Worm (Caenorhabditis elegans) whole organism, L1 larva: ENCODE results near the gene F54F2.7.
A peak's percentile ranks its signal among the peaks of the same experiment; 100 is the strongest.

ENCODE experiments used
- C34B4.2 ChIP-seq: sonication (generic microtip); optimal IDR thresholded peaks from 2 replicates; lab custom pipeline; 2017; ENCODE audit warnings: mild to moderate bottlenecking, missing genetic modification characterization, missing compliant biosample characterization
- F16B12.6 ChIP-seq: fragments of 150-350 bp; optimal IDR thresholded peaks from 2 replicates; lab custom pipeline; 2014; ENCODE audit warnings: missing biosample characterization, missing genetic modification characterization
- aha-1 ChIP-seq: fragments of 150-350 bp; optimal IDR thresholded peaks from 2 replicates; lab custom pipeline; 2014; ENCODE audit warnings: missing biosample characterization, missing genetic modification characterization
- alr-1 ChIP-seq: fragments of 200-800 bp; sonication (Bioruptor generic); optimal IDR thresholded peaks from 2 replicates; lab custom pipeline; 2018; ENCODE audit warnings: borderline replicate concordance, mild to moderate bottlenecking, missing genetic modification characterization, missing compliant biosample characterization
- aly-2 ChIP-seq: fragments of 150-350 bp; optimal IDR thresholded peaks from 2 replicates; lab custom pipeline; 2014; ENCODE audit warnings: missing biosample characterization, missing genetic modification characterization
- ceh-8 ChIP-seq: fragments of 200-800 bp; sonication (Bioruptor generic); optimal IDR thresholded peaks from 2 replicates; lab custom pipeline; 2018; ENCODE audit warnings: mild to moderate bottlenecking, missing genetic modification characterization, moderate library complexity, missing compliant biosample characterization
- ceh-82 ChIP-seq, 3 experiments: fragments of 150-350 bp in 1 of 3; sonication (generic microtip) in 2 of 3; optimal IDR thresholded peaks; 2 replicates each; lab custom pipeline; 2014 to 2017; ENCODE audit warnings: missing biosample characterization in 3 of 3, missing genetic modification characterization in 3 of 3
- ceh-88 ChIP-seq: fragments of 200-800 bp; sonication (Bioruptor generic); IDR thresholded peaks from 2 replicates; pipeline ENCODE4 v1.3.6; 2022; ENCODE audit warnings: missing genetic modification characterization, missing compliant biosample characterization
- ceh-90 ChIP-seq: sonication (generic microtip); optimal IDR thresholded peaks from 2 replicates; lab custom pipeline; 2016; ENCODE audit warnings: missing genetic modification characterization, missing compliant biosample characterization
- ces-1 ChIP-seq: fragments of 150-350 bp; optimal IDR thresholded peaks from 2 replicates; lab custom pipeline; 2014; ENCODE audit warnings: missing biosample characterization, missing genetic modification reagents, missing genetic modification characterization
- efl-3 ChIP-seq: fragments of 200-800 bp; sonication (Bioruptor generic); optimal IDR thresholded peaks from 2 replicates; lab custom pipeline; 2018; ENCODE audit warnings: mild to moderate bottlenecking, missing genetic modification characterization, missing compliant biosample characterization
- egl-13 ChIP-seq: sonication (generic microtip); optimal IDR thresholded peaks from 2 replicates; lab custom pipeline; 2016; ENCODE audit warnings: missing genotype, missing genetic modification reagents, missing genetic modification characterization, missing compliant biosample characterization
- egl-27 ChIP-seq, 2 experiments: fragments of 150-350 bp in 1 of 2; sonication (generic microtip); optimal IDR thresholded peaks; 3 replicates each; lab custom pipeline; 2017 to 2018; ENCODE audit warnings: missing biosample characterization in 2 of 2, missing genetic modification characterization in 2 of 2, missing genetic modification reagents in 2 of 2
- elt-2 ChIP-seq: sonication (generic microtip); optimal IDR thresholded peaks from 2 replicates; lab custom pipeline; 2016; ENCODE audit warnings: missing genetic modification characterization, mild to moderate bottlenecking, inconsistent platforms, missing compliant biosample characterization, missing genetic modification reagents
- ets-5 ChIP-seq: fragments of 200-800 bp; sonication (Bioruptor generic); IDR thresholded peaks from 2 replicates; pipeline ENCODE4 v1.3.6; 2022; ENCODE audit warnings: missing genetic modification characterization, missing compliant biosample characterization
- fkh-10 ChIP-seq: sonication (generic microtip); optimal IDR thresholded peaks from 2 replicates; lab custom pipeline; 2017; ENCODE audit warnings: missing biosample characterization, missing genetic modification reagents, missing genetic modification characterization
- fkh-4 ChIP-seq: sonication (generic microtip); optimal IDR thresholded peaks from 2 replicates; lab custom pipeline; 2016; ENCODE audit warnings: missing compliant biosample characterization, missing genetic modification characterization, borderline replicate concordance
- fkh-8 ChIP-seq: sonication (generic microtip); optimal IDR thresholded peaks from 2 replicates; lab custom pipeline; 2016; ENCODE audit warnings: mild to moderate bottlenecking, missing genetic modification characterization, missing compliant biosample characterization
- fos-1 ChIP-seq: fragments of 150-350 bp; optimal IDR thresholded peaks from 2 replicates; lab custom pipeline; 2014; ENCODE audit warnings: missing biosample characterization, missing genetic modification characterization
- grh-1 ChIP-seq: fragments of 200-800 bp; sonication (Bioruptor generic); IDR thresholded peaks from 2 replicates; pipeline ENCODE4 v1.3.6; 2022; ENCODE audit warnings: missing genetic modification reagents, missing genetic modification characterization, missing compliant biosample characterization
- hlh-17 ChIP-seq: fragments of 200-800 bp; sonication (Bioruptor generic); optimal IDR thresholded peaks from 2 replicates; lab custom pipeline; 2018; ENCODE audit warnings: missing genetic modification characterization, mild to moderate bottlenecking, missing compliant biosample characterization, moderate library complexity, borderline replicate concordance
- irx-1 ChIP-seq: sonication (generic microtip); optimal IDR thresholded peaks from 2 replicates; lab custom pipeline; 2016; ENCODE audit warnings: missing genetic modification characterization, missing compliant biosample characterization
- isw-1 ChIP-seq: fragments of 200-800 bp; sonication (Bioruptor generic); IDR thresholded peaks from 2 replicates; pipeline ENCODE4 v1.3.6; 2022; ENCODE audit warnings: missing genetic modification characterization, missing compliant biosample characterization
- jun-1 ChIP-seq: fragments of 150-350 bp; optimal IDR thresholded peaks from 2 replicates; lab custom pipeline; 2014; ENCODE audit warnings: missing biosample characterization, missing genetic modification reagents, missing genetic modification characterization
- lin-13 ChIP-seq: fragments of 150-350 bp; optimal IDR thresholded peaks from 2 replicates; lab custom pipeline; 2014; ENCODE audit warnings: missing biosample characterization, missing genetic modification reagents, missing genetic modification characterization
- lin-14 ChIP-seq: fragments of 200-800 bp; sonication (Bioruptor generic); optimal IDR thresholded peaks from 2 replicates; lab custom pipeline; 2018; ENCODE audit warnings: mild to moderate bottlenecking, missing genetic modification characterization, moderate library complexity, missing compliant biosample characterization
- lin-15B ChIP-seq: fragments of 150-350 bp; sonication (generic microtip); optimal IDR thresholded peaks from 3 replicates; lab custom pipeline; 2014; ENCODE audit warnings: missing biosample characterization, missing genetic modification characterization
- lin-35 ChIP-seq, 2 experiments: fragments of 150-350 bp; optimal IDR thresholded peaks; 2 replicates each; lab custom pipeline; 2014; ENCODE audit warnings: missing biosample characterization in 2 of 2, missing genetic modification characterization in 2 of 2, missing genetic modification reagents in 2 of 2
- lin-39 ChIP-seq: fragments of 150-350 bp; optimal IDR thresholded peaks from 2 replicates; lab custom pipeline; 2014; ENCODE audit warnings: missing biosample characterization, missing genetic modification reagents, missing genetic modification characterization
- lsy-2 ChIP-seq, 2 experiments: fragments of 150-350 bp; optimal IDR thresholded peaks; 2 replicates each; lab custom pipeline; 2014; ENCODE audit warnings: missing biosample characterization in 2 of 2, missing genetic modification characterization in 2 of 2
- mab-9 ChIP-seq: fragments of 200-800 bp; sonication (Bioruptor generic); IDR thresholded peaks from 2 replicates; pipeline ENCODE4 v1.3.6; 2022; ENCODE audit warnings: missing genetic modification reagents, missing genetic modification characterization, missing compliant biosample characterization
- mef-2 ChIP-seq: fragments of 150-350 bp; optimal IDR thresholded peaks from 2 replicates; lab custom pipeline; 2014; ENCODE audit warnings: missing biosample characterization, missing genetic modification characterization
- nhr-12 ChIP-seq: sonication (generic microtip); optimal IDR thresholded peaks from 2 replicates; lab custom pipeline; 2017; ENCODE audit warnings: missing biosample characterization, missing genetic modification characterization
- nhr-20 ChIP-seq: sonication (generic microtip); optimal IDR thresholded peaks from 2 replicates; lab custom pipeline; 2016; ENCODE audit warnings: mild to moderate bottlenecking, missing genetic modification characterization, missing compliant biosample characterization
- nhr-237 ChIP-seq: fragments of 150-350 bp; optimal IDR thresholded peaks from 2 replicates; lab custom pipeline; 2014; ENCODE audit warnings: missing biosample characterization, missing genetic modification characterization
- nhr-71 ChIP-seq: sonication (generic microtip); optimal IDR thresholded peaks from 2 replicates; lab custom pipeline; 2016; ENCODE audit warnings: mild to moderate bottlenecking, missing genetic modification characterization, moderate library complexity, missing compliant biosample characterization
- nhr-77 ChIP-seq: fragments of 150-350 bp; optimal IDR thresholded peaks from 2 replicates; lab custom pipeline; 2014; ENCODE audit warnings: missing biosample characterization, missing genetic modification characterization
- pax-3 ChIP-seq: fragments of 200-800 bp; sonication (Bioruptor generic); optimal IDR thresholded peaks from 2 replicates; lab custom pipeline; 2018; ENCODE audit warnings: mild to moderate bottlenecking, missing genetic modification characterization, moderate library complexity, missing compliant biosample characterization
- skn-1 ChIP-seq: fragments of 150-350 bp; optimal IDR thresholded peaks from 2 replicates; lab custom pipeline; 2014; ENCODE audit warnings: missing biosample characterization, missing genetic modification characterization
- snpc-4 ChIP-seq: fragments of 150-350 bp; optimal IDR thresholded peaks from 2 replicates; lab custom pipeline; 2014; ENCODE audit warnings: missing biosample characterization, missing genetic modification characterization
- sox-4 ChIP-seq: sonication (generic microtip); optimal IDR thresholded peaks from 2 replicates; lab custom pipeline; 2016; ENCODE audit warnings: missing genetic modification characterization, missing compliant biosample characterization
- sptf-1 ChIP-seq: fragments of 150-350 bp; optimal IDR thresholded peaks from 2 replicates; lab custom pipeline; 2014; ENCODE audit warnings: missing biosample characterization, missing genetic modification characterization
- sup-37 ChIP-seq: fragments of 200-800 bp; sonication (Bioruptor generic); optimal IDR thresholded peaks from 2 replicates; lab custom pipeline; 2018; ENCODE audit warnings: mild to moderate bottlenecking, missing genetic modification characterization, missing compliant biosample characterization
- swsn-7 ChIP-seq: sonication (generic microtip); optimal IDR thresholded peaks from 2 replicates; lab custom pipeline; 2016; ENCODE audit warnings: missing genetic modification characterization, missing compliant biosample characterization
- tbx-2 ChIP-seq: sonication (generic microtip); optimal IDR thresholded peaks from 2 replicates; lab custom pipeline; 2016; ENCODE audit warnings: missing genetic modification characterization, missing compliant biosample characterization
- tlp-1 ChIP-seq: fragments of 150-350 bp; optimal IDR thresholded peaks from 2 replicates; lab custom pipeline; 2014; ENCODE audit warnings: missing biosample characterization, missing genetic modification characterization
- unc-130 ChIP-seq: fragments of 150-350 bp; optimal IDR thresholded peaks from 2 replicates; lab custom pipeline; 2017; ENCODE audit warnings: missing biosample characterization, missing genetic modification characterization, inconsistent platforms
- unc-30 ChIP-seq: sonication (generic microtip); optimal IDR thresholded peaks from 2 replicates; lab custom pipeline; 2017; ENCODE audit warnings: missing biosample characterization, missing genetic modification characterization
- unc-62 ChIP-seq: fragments of 150-350 bp; optimal IDR thresholded peaks from 2 replicates; lab custom pipeline; 2014; ENCODE audit warnings: missing biosample characterization, missing genetic modification reagents, missing genetic modification characterization
- unc-86 ChIP-seq: sonication (generic microtip); optimal IDR thresholded peaks from 2 replicates; lab custom pipeline; 2016; ENCODE audit warnings: missing genetic modification characterization, missing compliant biosample characterization
- vab-15 ChIP-seq: sonication (generic microtip); optimal IDR thresholded peaks from 2 replicates; lab custom pipeline; 2017; ENCODE audit warnings: missing genotype, mild to moderate bottlenecking, missing genetic modification characterization, missing compliant biosample characterization
- xbp-1 ChIP-seq: sonication (generic microtip); optimal IDR thresholded peaks from 2 replicates; lab custom pipeline; 2016; ENCODE audit warnings: missing genetic modification characterization, missing compliant biosample characterization
- zag-1 ChIP-seq: fragments of 150-350 bp; optimal IDR thresholded peaks from 2 replicates; lab custom pipeline; 2014; ENCODE audit warnings: missing biosample characterization, missing genetic modification characterization
- zip-4 ChIP-seq: fragments of 200-800 bp; sonication (Bioruptor generic); optimal IDR thresholded peaks from 2 replicates; lab custom pipeline; 2018; ENCODE audit warnings: mild to moderate bottlenecking, missing genetic modification characterization, moderate library complexity, missing compliant biosample characterization

Gene F54F2.7

ce11 chrIII:8785426-8785825 is 21.7 kb downstream of the F54F2.7 start:
- TF ChIP-seq tbx-2 (peak; percentile 70), lin-35 (GFP tag; optimal IDR thresholded peaks at IDR 0.05; lab: Kevin White, UChicago) (peak; percentile 48 to 62), mef-2 (tag; lab: Kevin White, UChicago) (no peak), unc-86 (tag; lab: Kevin White, UChicago) (no peak), egl-27 (tag; optimal IDR thresholded peaks at IDR 0.05; lab: Kevin White, UChicago) (no peak), zag-1 (no peak), ceh-90 (tag; lab: Kevin White, UChicago) (no peak), nhr-77 (tag; lab: Kevin White, UChicago) (peak; percentile 32), lin-13 (GFP tag; lab: Kevin White, UChicago) (peak; percentile 42), unc-62 (GFP tag; lab: Kevin White, UChicago) (no peak), lin-14 (GFP tag; lab: Kevin White, UChicago) (peak; percentile 91), mab-9 (no peak), isw-1 (no peak), nhr-12 (tag; lab: Kevin White, UChicago) (no peak), hlh-17 (no peak), pax-3 (peak; percentile 67), fkh-10 (GFP tag; lab: Kevin White, UChicago) (peak; percentile 7), C34B4.2 (no peak), irx-1 (tag; lab: Kevin White, UChicago) (peak; percentile 54), efl-3 (GFP tag; lab: Kevin White, UChicago) (no peak), snpc-4 (tag; lab: Kevin White, UChicago) (peak; percentile 0), swsn-7 (tag; lab: Kevin White, UChicago) (peak; percentile 41), jun-1 (tag; lab: Kevin White, UChicago) (peak; percentile 63), ets-5 (GFP tag; lab: Robert Waterston, UW) (no peak), fkh-4 (no peak), ces-1 (GFP tag; lab: Kevin White, UChicago) (no peak), vab-15 (tag; lab: Kevin White, UChicago) (no peak), ceh-88 (0 out of 2 replicates have a peak, but pooled peaks have one; percentile 24), aha-1 (no peak), sox-4 (tag; lab: Kevin White, UChicago) (peak; percentile 33), aly-2 (no peak), ceh-82 (tag; optimal IDR thresholded peaks at IDR 0.05; lab: Kevin White, UChicago) (peak in 2 of 3 experiments; percentile 16 to 54), unc-30 (tag; lab: Kevin White, UChicago) (no peak), skn-1 (tag; lab: Kevin White, UChicago) (peak; percentile 44), nhr-20 (tag; lab: Kevin White, UChicago) (peak; percentile 69), sup-37 (GFP tag; lab: Kevin White, UChicago) (peak; percentile 26), nhr-71 (peak; percentile 85), xbp-1 (tag; lab: Kevin White, UChicago) (peak; percentile 27), grh-1 (GFP tag; lab: Robert Waterston, UW) (no peak), lsy-2 (tag; optimal IDR thresholded peaks at IDR 0.05; lab: Kevin White, UChicago) (peak; percentile 42 to 81), elt-2 (tag; lab: Kevin White, UChicago) (peak; percentile 36), unc-130 (tag; lab: Kevin White, UChicago) (peak; percentile 45), nhr-237 (no peak), lin-39 (tag; lab: Kevin White, UChicago) (no peak), tlp-1 (tag; lab: Kevin White, UChicago) (no peak), zip-4 (GFP tag; lab: Kevin White, UChicago) (no peak), F16B12.6 (tag; lab: Kevin White, UChicago) (no peak), ceh-8 (no peak), sptf-1 (tag; lab: Kevin White, UChicago) (no peak), fos-1 (tag; lab: Kevin White, UChicago) (no peak), fkh-8 (tag; lab: Kevin White, UChicago) (peak; percentile 81), alr-1 (no peak), lin-15B (tag; lab: Kevin White, UChicago) (no peak), egl-13 (peak; percentile 39)
